Fruit fly (Drosophila melanogaster) whole organism, embryonic: ENCODE measurements around the gene Npc2g.
A peak's percentile ranks its signal among the peaks of the same experiment; 100 is the strongest.

Experiments
- ATbp ChIP-seq: fragments of 200-800 bp; sonication (Bioruptor generic); optimal IDR thresholded peaks from 2 replicates; lab custom pipeline; 2017; ENCODE audit warnings: missing biosample characterization, mild to moderate bottlenecking, missing genetic modification characterization, missing genetic modification reagents
- Abd-B ChIP-seq: fragments of 200-800 bp; sonication (Bioruptor generic); optimal IDR thresholded peaks from 2 replicates; lab custom pipeline; 2018; ENCODE audit warnings: missing biosample characterization, mild to moderate bottlenecking, missing genetic modification characterization, moderate library complexity
- Antp ChIP-seq: fragments of 200-800 bp; sonication (Bioruptor generic); optimal IDR thresholded peaks from 3 replicates; lab custom pipeline; 2016; ENCODE audit warnings: missing biosample characterization, missing genetic modification characterization
- Atf3 ChIP-seq: fragments of 200-800 bp; sonication (Bioruptor generic); optimal IDR thresholded peaks from 3 replicates; lab custom pipeline; 2016; ENCODE audit warnings: missing biosample characterization, missing genetic modification characterization
- CG10267 ChIP-seq: fragments of 200-800 bp; sonication (Bioruptor generic); optimal IDR thresholded peaks from 2 replicates; lab custom pipeline; 2018; ENCODE audit warnings: missing biosample characterization, mild to moderate bottlenecking, missing genetic modification characterization, moderate library complexity
- CG12219 ChIP-seq: fragments of 200-800 bp; sonication (Bioruptor generic); optimal IDR thresholded peaks from 3 replicates; lab custom pipeline; 2018; ENCODE audit warnings: missing biosample characterization, mild to moderate bottlenecking, missing genetic modification characterization
- CG12236 ChIP-seq: fragments of 200-800 bp; sonication (Bioruptor generic); optimal IDR thresholded peaks from 2 replicates; lab custom pipeline; 2016; ENCODE audit warnings: missing biosample characterization, missing genetic modification characterization
- CG12942 ChIP-seq: fragments of 200-800 bp; sonication (Bioruptor generic); optimal IDR thresholded peaks from 3 replicates; lab custom pipeline; 2016; ENCODE audit warnings: missing biosample characterization, missing genetic modification characterization
- CG15073 ChIP-seq: fragments of 200-800 bp; sonication (Bioruptor generic); optimal IDR thresholded peaks from 2 replicates; lab custom pipeline; 2016; ENCODE audit warnings: missing biosample characterization, missing genetic modification characterization
- CG15601 ChIP-seq: fragments of 200-800 bp; sonication (Bioruptor generic); optimal IDR thresholded peaks from 3 replicates; lab custom pipeline; 2019; ENCODE audit warnings: missing biosample characterization, mild to moderate bottlenecking, missing genetic modification characterization, moderate library complexity
- CG2202 ChIP-seq: fragments of 200-800 bp; sonication (Bioruptor generic); optimal IDR thresholded peaks from 2 replicates; lab custom pipeline; 2018; ENCODE audit warnings: missing biosample characterization, mild to moderate bottlenecking, missing genetic modification characterization
- CG3281 ChIP-seq: fragments of 200-800 bp; sonication (Bioruptor generic); optimal IDR thresholded peaks from 3 replicates; lab custom pipeline; 2017; ENCODE audit warnings: missing biosample characterization, mild to moderate bottlenecking, missing genetic modification characterization
- CG4617 ChIP-seq: fragments of 200-800 bp; sonication (Bioruptor generic); optimal IDR thresholded peaks from 3 replicates; lab custom pipeline; 2016; ENCODE audit warnings: missing biosample characterization, missing genetic modification characterization, borderline replicate concordance
- CG4820 ChIP-seq: fragments of 200-800 bp; sonication (Bioruptor generic); optimal IDR thresholded peaks from 3 replicates; lab custom pipeline; 2016; ENCODE audit warnings: missing biosample characterization, missing genetic modification characterization
- CG7556 ChIP-seq: fragments of 200-800 bp; sonication (Bioruptor generic); optimal IDR thresholded peaks from 2 replicates; lab custom pipeline; 2017; ENCODE audit warnings: missing biosample characterization, mild to moderate bottlenecking, missing genetic modification characterization
- Dp ChIP-seq: fragments of 200-800 bp; sonication (Bioruptor generic); optimal IDR thresholded peaks from 2 replicates; lab custom pipeline; 2018; ENCODE audit warnings: missing biosample characterization, mild to moderate bottlenecking, missing genetic modification characterization, moderate library complexity
- Ets97D ChIP-seq: fragments of 200-800 bp; sonication (Bioruptor generic); optimal IDR thresholded peaks from 3 replicates; lab custom pipeline; 2016; ENCODE audit warnings: missing biosample characterization, missing genetic modification characterization
- Fer3 ChIP-seq: fragments of 200-800 bp; sonication (Bioruptor generic); optimal IDR thresholded peaks from 2 replicates; lab custom pipeline; 2018; ENCODE audit warnings: missing biosample characterization, mild to moderate bottlenecking, missing genetic modification characterization, moderate library complexity
- Hmr ChIP-seq: fragments of 200-800 bp; sonication (Bioruptor generic); optimal IDR thresholded peaks from 3 replicates; lab custom pipeline; 2017; ENCODE audit warnings: mild to moderate bottlenecking, missing biosample characterization, missing genetic modification reagents, missing genetic modification characterization
- Hr78 ChIP-seq, 2 experiments: fragments of 200-800 bp in 1 of 2; fragments of >200 bp in 1 of 2; sonication (Bioruptor generic) in 1 of 2; optimal IDR thresholded peaks; 2 replicates each; lab custom pipeline; 2017 to 2019; ENCODE audit warnings: missing biosample characterization in 2 of 2, missing genetic modification characterization in 2 of 2, mild to moderate bottlenecking in 1 of 2, moderate library complexity in 1 of 2
- MESR4 ChIP-seq: fragments of 200-800 bp; sonication (Bioruptor generic); optimal IDR thresholded peaks from 2 replicates; lab custom pipeline; 2018; ENCODE audit warnings: missing biosample characterization, mild to moderate bottlenecking, missing genetic modification characterization, moderate library complexity
- Optix ChIP-seq: fragments of 200-800 bp; sonication (Bioruptor generic); IDR thresholded peaks from 3 replicates; pipeline ENCODE4 v1.3.6; 2022; ENCODE audit warnings: missing biosample characterization, missing genetic modification characterization
- Pdp1 ChIP-seq, 2 experiments: fragments of 200-800 bp; sonication (Bioruptor generic); optimal IDR thresholded peaks; 3 replicates each; lab custom pipeline; 2016; ENCODE audit warnings: missing biosample characterization in 2 of 2, missing genetic modification characterization in 2 of 2, mild to moderate bottlenecking in 1 of 2, moderate library complexity in 1 of 2
- Rx ChIP-seq: fragments of 200-800 bp; sonication (Bioruptor generic); IDR thresholded peaks from 2 replicates; pipeline ENCODE4 v1.3.6; 2022; ENCODE audit warnings: missing biosample characterization, missing genetic modification characterization
- Sox100B ChIP-seq: fragments of 200-800 bp; sonication (Bioruptor generic); optimal IDR thresholded peaks from 3 replicates; lab custom pipeline; 2018; ENCODE audit warnings: missing biosample characterization, mild to moderate bottlenecking, missing genetic modification characterization
- ab ChIP-seq: fragments of 200-800 bp; sonication (Bioruptor generic); optimal IDR thresholded peaks from 2 replicates; lab custom pipeline; 2016; ENCODE audit warnings: missing biosample characterization, missing genetic modification characterization
- aop ChIP-seq: fragments of 200-800 bp; sonication (Bioruptor generic); IDR thresholded peaks from 2 replicates; pipeline ENCODE4 v1.3.6; 2022; ENCODE audit warnings: missing biosample characterization, missing genetic modification characterization
- caup ChIP-seq: fragments of 200-800 bp; sonication (Bioruptor generic); optimal IDR thresholded peaks from 3 replicates; lab custom pipeline; 2017; ENCODE audit warnings: missing biosample characterization, mild to moderate bottlenecking, missing genetic modification characterization, moderate library complexity; ENCODE audit not compliant: severe bottlenecking
- chm ChIP-seq: fragments of 200-800 bp; sonication (Bioruptor generic); IDR thresholded peaks from 2 replicates; pipeline ENCODE4 v1.3.6; 2022; ENCODE audit warnings: missing biosample characterization, missing genetic modification characterization
- dmrt11E ChIP-seq: fragments of 200-800 bp; sonication (Bioruptor generic); optimal IDR thresholded peaks from 3 replicates; lab custom pipeline; 2018; ENCODE audit warnings: missing biosample characterization, mild to moderate bottlenecking, missing genetic modification characterization, moderate library complexity
- fd96Cb ChIP-seq: fragments of 200-800 bp; sonication (Bioruptor generic); optimal IDR thresholded peaks from 2 replicates; lab custom pipeline; 2018; ENCODE audit warnings: missing biosample characterization, mild to moderate bottlenecking, missing genetic modification characterization, moderate library complexity
- gsb-n ChIP-seq: fragments of 200-800 bp; sonication (Bioruptor generic); optimal IDR thresholded peaks from 3 replicates; lab custom pipeline; 2018; ENCODE audit warnings: missing biosample characterization, mild to moderate bottlenecking, missing genetic modification characterization
- gt ChIP-seq: fragments of 200-800 bp; sonication (Bioruptor generic); IDR thresholded peaks from 2 replicates; pipeline ENCODE4 v1.3.6; 2022; ENCODE audit warnings: missing biosample characterization, missing genetic modification characterization
- hb ChIP-seq: fragments of 200-800 bp; sonication (Bioruptor generic); IDR thresholded peaks from 3 replicates; pipeline ENCODE4 v1.3.6; 2022; ENCODE audit warnings: missing biosample characterization, missing genetic modification characterization; ENCODE audit not compliant: partially characterized antibody
- hkb ChIP-seq, 2 experiments: fragments of 200-800 bp in 1 of 2; fragments of >200 bp in 1 of 2; sonication (Bioruptor generic) in 1 of 2; IDR thresholded peaks in 1 of 2; optimal IDR thresholded peaks in 1 of 2; 2 replicates each; pipeline versions ENCODE4 v1.3.6 to Lab custom; 2017 to 2022; ENCODE audit warnings: missing biosample characterization in 1 of 2, missing genetic modification characterization in 1 of 2
- kni ChIP-seq: fragments of 200-800 bp; sonication (Bioruptor generic); optimal IDR thresholded peaks from 3 replicates; lab custom pipeline; 2017; ENCODE audit warnings: mild to moderate bottlenecking, missing biosample characterization, missing genetic modification reagents, missing genetic modification characterization
- lbe ChIP-seq: fragments of 200-800 bp; sonication (Bioruptor generic); optimal IDR thresholded peaks from 2 replicates; lab custom pipeline; 2016; ENCODE audit warnings: missing biosample characterization, mild to moderate bottlenecking, missing genetic modification characterization
- lilli ChIP-seq: fragments of 200-800 bp; sonication (Bioruptor generic); optimal IDR thresholded peaks from 3 replicates; lab custom pipeline; 2016; ENCODE audit warnings: missing biosample characterization, missing genetic modification characterization
- nerfin-1 ChIP-seq: fragments of 200-800 bp; sonication (Bioruptor generic); optimal IDR thresholded peaks from 3 replicates; lab custom pipeline; 2019; ENCODE audit warnings: missing biosample characterization, mild to moderate bottlenecking, missing genetic modification characterization, moderate library complexity
- peb ChIP-seq: fragments of 200-800 bp; sonication (Bioruptor generic); IDR thresholded peaks from 2 replicates; pipeline ENCODE4 v1.3.6; 2022; ENCODE audit warnings: missing biosample characterization, missing genetic modification characterization
- sens-2 ChIP-seq: fragments of 200-800 bp; sonication (Bioruptor generic); IDR thresholded peaks from 2 replicates; pipeline ENCODE4 v1.3.6; 2022; ENCODE audit warnings: missing biosample characterization, missing genetic modification characterization
- seq ChIP-seq: fragments of 200-800 bp; sonication (Bioruptor generic); IDR thresholded peaks from 2 replicates; pipeline ENCODE4 v1.3.6; 2022; ENCODE audit warnings: missing biosample characterization, missing genetic modification characterization
- sim ChIP-seq: fragments of 200-800 bp; sonication (Bioruptor generic); IDR thresholded peaks from 2 replicates; pipeline ENCODE4 v1.3.6; 2022; ENCODE audit warnings: missing biosample characterization, missing genetic modification characterization
- tio ChIP-seq: fragments of 200-800 bp; sonication (Bioruptor generic); optimal IDR thresholded peaks from 2 replicates; lab custom pipeline; 2017; ENCODE audit warnings: missing biosample characterization, missing genetic modification characterization, inconsistent platforms
- tup ChIP-seq: fragments of 200-800 bp; sonication (Bioruptor generic); optimal IDR thresholded peaks from 2 replicates; lab custom pipeline; 2016; ENCODE audit warnings: missing biosample characterization, mild to moderate bottlenecking, missing genetic modification characterization, moderate library complexity
- tx ChIP-seq: fragments of 200-800 bp; sonication (Bioruptor generic); optimal IDR thresholded peaks from 2 replicates; lab custom pipeline; 2016; ENCODE audit warnings: missing biosample characterization, missing genetic modification characterization
- unpg ChIP-seq: fragments of 200-800 bp; sonication (Bioruptor generic); optimal IDR thresholded peaks from 3 replicates; lab custom pipeline; 2018; ENCODE audit warnings: missing biosample characterization, mild to moderate bottlenecking, missing genetic modification characterization, moderate library complexity
- vvl ChIP-seq: fragments of 200-800 bp; sonication (Bioruptor generic); IDR thresholded peaks from 2 replicates; pipeline ENCODE4 v1.3.6; 2022; ENCODE audit warnings: missing biosample characterization, missing genetic modification characterization
- zen2 ChIP-seq: fragments of 200-800 bp; sonication (Bioruptor generic); IDR thresholded peaks from 3 replicates; pipeline ENCODE4 v1.3.6; 2022; ENCODE audit warnings: missing biosample characterization, missing genetic modification characterization; ENCODE audit not compliant: partially characterized antibody

Npc2g gene

DNA sequence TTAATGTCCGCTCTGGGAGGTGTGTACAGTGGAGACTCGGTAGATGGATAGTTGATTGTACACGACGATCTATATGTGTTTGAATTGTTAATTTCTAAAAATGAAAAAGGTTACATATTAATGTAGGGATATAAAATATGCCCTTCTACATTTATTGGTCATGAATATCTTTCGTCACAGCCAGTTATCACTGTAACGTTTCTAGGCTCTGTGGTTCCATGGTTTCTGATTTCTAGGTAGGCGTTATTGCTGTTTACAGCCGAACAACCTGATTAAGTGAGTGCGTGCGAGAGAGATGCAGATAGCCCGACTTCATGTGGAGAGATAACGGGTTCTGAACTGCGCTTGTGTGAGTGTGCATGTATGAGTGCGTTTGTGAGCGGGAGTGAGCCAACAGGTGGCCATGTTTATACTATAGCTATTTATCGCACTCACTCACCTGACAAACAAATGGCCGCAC, 36.6 kb upstream of the Npc2g start (continued):
- peak; percentile 96 for TF ChIP-seq lilli
- peak; percentile 87 for TF ChIP-seq CG10267 (tag; lab: Kevin White, UChicago)
- TF ChIP-seq CG15073 (GFP tag; lab: Kevin White, UChicago): peak; percentile 70
- peak; percentile 91 for TF ChIP-seq CG12219 (GFP tag; lab: Kevin White, UChicago)
- peak; percentile 98 for TF ChIP-seq vvl
- TF ChIP-seq Fer3 (tag; lab: Kevin White, UChicago): peak; percentile 91
- TF ChIP-seq CG3281 (GFP tag; lab: Kevin White, UChicago): peak; percentile 88
- TF ChIP-seq sens-2 (GFP tag; lab: Robert Waterston, UW): peak; percentile 50; the same call in 1 of the 2 replicates
- peak; percentile 86 for TF ChIP-seq CG12942 (GFP tag; lab: Kevin White, UChicago)
- peak; percentile 86 to 93 for TF ChIP-seq Pdp1 (GFP tag; optimal IDR thresholded peaks at IDR 0.05; lab: Kevin White, UChicago)
- TF ChIP-seq kni (GFP tag; lab: Kevin White, UChicago): peak; percentile 76
- TF ChIP-seq CG7556 (GFP tag; lab: Kevin White, UChicago): peak; percentile 93
- TF ChIP-seq Atf3 (GFP tag; lab: Kevin White, UChicago): peak; percentile 86
- peak; percentile 84 for TF ChIP-seq tio (GFP tag; lab: Kevin White, UChicago)
- TF ChIP-seq caup (GFP tag; lab: Kevin White, UChicago): peak; percentile 84
- peak; percentile 89 for TF ChIP-seq sim (GFP tag; lab: Robert Waterston, UW)
- no peak for TF ChIP-seq aop (GFP tag; lab: Robert Waterston, UW)
- peak; percentile 96 for TF ChIP-seq CG4820 (GFP tag; lab: Kevin White, UChicago)
- TF ChIP-seq Ets97D: peak; percentile 72
- TF ChIP-seq zen2 (GFP tag; lab: Robert Waterston, UW): no peak
- no peak for TF ChIP-seq hkb (optimal IDR thresholded peaks at IDR 0.05; lab: Kevin White, UChicago)
- TF ChIP-seq hkb (GFP tag; IDR thresholded peaks at IDR 0.05; lab: Robert Waterston, UW): peak; percentile 94
- TF ChIP-seq Sox100B (GFP tag; lab: Kevin White, UChicago): peak; percentile 85
- TF ChIP-seq nerfin-1 (tag; lab: Kevin White, UChicago): peak; percentile 85
- TF ChIP-seq gsb-n (tag; lab: Kevin White, UChicago): peak; percentile 95
- TF ChIP-seq tup (GFP tag; lab: Kevin White, UChicago): peak; percentile 5
- peak; percentile 96 for TF ChIP-seq unpg (GFP tag; lab: Kevin White, UChicago)
- peak; percentile 82 for TF ChIP-seq CG2202 (tag; lab: Kevin White, UChicago)
- TF ChIP-seq Hmr (GFP tag; lab: Kevin White, UChicago): peak; percentile 89
- peak; percentile 36 for TF ChIP-seq MESR4
- TF ChIP-seq chm (GFP tag; lab: Robert Waterston, UW): peak; percentile 94
- TF ChIP-seq Rx (GFP tag; lab: Robert Waterston, UW): peak; percentile 89
- peak; percentile 89 for TF ChIP-seq CG15601
- peak; percentile 70; the same call in 2 of the 3 replicates for TF ChIP-seq Optix (GFP tag; lab: Robert Waterston, UW)
- TF ChIP-seq Antp (GFP tag; lab: Kevin White, UChicago): peak; percentile 92
- peak; percentile 91 for TF ChIP-seq gt
- peak; percentile 79 for TF ChIP-seq ab (GFP tag; lab: Kevin White, UChicago)
- TF ChIP-seq Abd-B (GFP tag; lab: Kevin White, UChicago): peak; percentile 95
- peak; percentile 87 for TF ChIP-seq ATbp (GFP tag; lab: Kevin White, UChicago)
- peak; percentile 86 for TF ChIP-seq CG4617 (GFP tag; lab: Kevin White, UChicago)
- peak; percentile 94 for TF ChIP-seq fd96Cb (tag; lab: Kevin White, UChicago)
- peak; percentile 93 for TF ChIP-seq peb (GFP tag; lab: Robert Waterston, UW)
- peak; percentile 70 for TF ChIP-seq lbe (GFP tag; lab: Kevin White, UChicago)
- no peak for TF ChIP-seq hb (GFP tag; lab: Robert Waterston, UW)
- TF ChIP-seq Hr78 (GFP tag; optimal IDR thresholded peaks at IDR 0.05; lab: Kevin White, UChicago): peak in 1 of 2 experiments; percentile 71
- peak; percentile 90 for TF ChIP-seq CG12236 (GFP tag; lab: Kevin White, UChicago)
- TF ChIP-seq Dp: no peak
- peak; percentile 97 for TF ChIP-seq dmrt11E (tag; lab: Kevin White, UChicago)
- peak; percentile 90 for TF ChIP-seq tx (GFP tag; lab: Kevin White, UChicago)
- TF ChIP-seq seq (GFP tag; lab: Robert Waterston, UW): peak; percentile 93
